Fruit fly (Drosophila melanogaster): ENCODE results near the gene Sgt.

Sgt gene

DNA sequence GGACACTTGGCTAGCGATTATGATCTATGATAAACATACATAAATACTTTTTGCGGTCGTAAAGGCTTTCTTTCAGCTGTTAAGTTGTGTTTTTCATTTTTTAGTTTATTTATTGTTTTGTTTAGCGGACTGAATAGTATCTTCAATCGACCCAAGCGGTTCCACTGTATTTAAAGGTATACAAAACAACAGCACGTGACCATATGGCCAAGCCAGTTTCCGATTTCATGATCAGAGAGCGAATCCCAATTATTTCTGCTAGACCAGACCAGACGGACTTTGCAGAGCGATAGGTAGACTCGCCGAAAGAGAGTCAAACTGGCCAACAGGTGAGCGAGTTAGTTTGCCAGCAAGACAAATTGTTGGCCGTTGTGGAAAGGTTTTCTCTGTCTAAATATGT lies at the start of gene Sgt:
Sgt (plus strand) TSS at position 80 of the 400 bp plus-strand sequence.
- TF ChIP-seq CG17801 (GFP tag; optimal IDR thresholded peaks at IDR 0.05; ENCODE audit: partially characterized antibody): no peak

DNA sequence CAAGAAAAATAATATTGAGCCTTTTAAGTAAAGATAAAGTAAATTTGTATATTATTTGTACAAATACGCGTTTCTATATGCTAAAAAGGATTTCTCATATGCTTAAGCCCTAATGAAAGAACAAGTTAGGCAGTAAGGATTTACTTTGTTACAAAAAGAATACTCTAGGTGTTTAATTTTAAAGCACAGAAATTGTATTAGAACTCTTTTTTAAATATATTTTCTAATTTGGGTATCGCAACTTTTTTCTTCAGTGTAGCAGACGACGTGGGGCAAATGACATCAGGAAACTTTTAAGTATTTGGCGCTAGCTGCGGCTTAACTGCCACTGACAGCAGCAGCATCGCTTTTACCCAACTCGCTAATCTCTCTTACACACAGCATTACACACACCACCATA lies 49.3 kb upstream of the Sgt start:
- TF ChIP-seq CG17801 (GFP tag; optimal IDR thresholded peaks at IDR 0.05; ENCODE audit: partially characterized antibody): no peak

dm6 chr2L:17425005-17425404 lies 46.4 kb upstream of the Sgt start:
- TF ChIP-seq CG17801 (GFP tag; optimal IDR thresholded peaks at IDR 0.05; ENCODE audit: partially characterized antibody): no peak

DNA sequence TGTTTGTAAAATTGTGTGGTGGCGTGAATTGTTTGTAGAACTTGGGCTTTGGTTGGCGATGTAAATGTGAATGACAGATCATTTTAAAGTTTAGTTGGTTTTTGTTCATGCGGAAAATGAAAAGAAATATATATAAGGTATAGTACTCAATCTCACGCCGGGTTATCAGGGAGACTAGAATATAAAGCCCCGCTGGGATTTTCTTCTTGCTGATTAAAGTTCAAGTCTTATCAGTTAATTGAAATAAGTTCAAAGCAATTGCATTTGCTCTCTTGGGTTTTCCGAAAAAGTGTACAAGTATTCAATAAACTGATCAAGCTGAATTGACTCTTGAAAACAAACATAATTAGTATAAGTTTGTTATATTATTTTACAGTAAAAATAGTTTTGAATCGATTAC lies 46.0 kb upstream of the Sgt start:
- TF ChIP-seq CG17801 (GFP tag; optimal IDR thresholded peaks at IDR 0.05; ENCODE audit: partially characterized antibody): no peak

DNA sequence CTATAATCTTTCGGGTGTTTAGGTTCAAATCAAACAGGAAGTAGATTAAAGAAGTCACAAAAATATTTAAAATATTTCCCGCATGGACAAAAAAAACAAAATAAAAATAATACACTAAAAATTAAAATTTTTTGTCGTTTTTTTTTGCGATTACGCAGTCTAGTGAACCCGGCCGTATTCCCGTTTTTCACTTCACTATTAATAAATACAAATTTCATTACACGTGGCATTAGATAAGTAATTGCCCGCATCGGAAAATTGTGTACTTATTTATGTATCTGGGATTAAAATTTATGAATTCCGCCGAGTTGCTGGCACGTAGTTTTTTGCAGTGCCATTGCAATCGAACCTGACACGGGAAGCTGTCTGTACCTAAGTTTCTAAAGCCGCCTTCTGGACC lies 44.2 kb upstream of the Sgt start:
- no peak for TF ChIP-seq CG17801 (GFP tag; optimal IDR thresholded peaks at IDR 0.05; ENCODE audit: partially characterized antibody)

dm6 chr2L:17427929-17428456 lies 43.4 kb upstream of the Sgt start:
- peak; percentile 48 for TF ChIP-seq CG17801 (GFP tag; optimal IDR thresholded peaks at IDR 0.05; ENCODE audit: partially characterized antibody)

dm6 chr2L:17429788-17430587 lies 41.4 kb upstream of the Sgt start:
- TF ChIP-seq CG17801 (GFP tag; optimal IDR thresholded peaks at IDR 0.05; ENCODE audit: partially characterized antibody): peak; percentile 21

dm6 chr2L:17430602-17431358 lies 40.6 kb upstream of the Sgt start:
- no peak for TF ChIP-seq CG17801 (GFP tag; optimal IDR thresholded peaks at IDR 0.05; ENCODE audit: partially characterized antibody)

DNA sequence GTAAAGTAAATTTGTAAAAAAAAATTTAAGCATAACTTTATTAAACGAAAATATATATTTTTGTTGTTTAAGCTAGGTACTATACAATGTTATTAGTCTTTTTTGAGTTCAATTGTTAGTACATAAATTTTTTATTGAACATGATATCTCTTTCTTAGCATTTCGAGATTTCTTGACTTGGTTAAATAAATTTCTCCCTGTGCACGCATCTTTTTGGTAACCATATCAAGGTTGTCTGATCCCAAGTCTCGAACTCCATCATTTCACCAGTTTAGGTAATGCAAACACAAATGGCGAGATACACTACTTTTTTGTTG lies 40.1 kb upstream of the Sgt start:
- TF ChIP-seq CG17801 (GFP tag; optimal IDR thresholded peaks at IDR 0.05; ENCODE audit: partially characterized antibody): no peak

DNA sequence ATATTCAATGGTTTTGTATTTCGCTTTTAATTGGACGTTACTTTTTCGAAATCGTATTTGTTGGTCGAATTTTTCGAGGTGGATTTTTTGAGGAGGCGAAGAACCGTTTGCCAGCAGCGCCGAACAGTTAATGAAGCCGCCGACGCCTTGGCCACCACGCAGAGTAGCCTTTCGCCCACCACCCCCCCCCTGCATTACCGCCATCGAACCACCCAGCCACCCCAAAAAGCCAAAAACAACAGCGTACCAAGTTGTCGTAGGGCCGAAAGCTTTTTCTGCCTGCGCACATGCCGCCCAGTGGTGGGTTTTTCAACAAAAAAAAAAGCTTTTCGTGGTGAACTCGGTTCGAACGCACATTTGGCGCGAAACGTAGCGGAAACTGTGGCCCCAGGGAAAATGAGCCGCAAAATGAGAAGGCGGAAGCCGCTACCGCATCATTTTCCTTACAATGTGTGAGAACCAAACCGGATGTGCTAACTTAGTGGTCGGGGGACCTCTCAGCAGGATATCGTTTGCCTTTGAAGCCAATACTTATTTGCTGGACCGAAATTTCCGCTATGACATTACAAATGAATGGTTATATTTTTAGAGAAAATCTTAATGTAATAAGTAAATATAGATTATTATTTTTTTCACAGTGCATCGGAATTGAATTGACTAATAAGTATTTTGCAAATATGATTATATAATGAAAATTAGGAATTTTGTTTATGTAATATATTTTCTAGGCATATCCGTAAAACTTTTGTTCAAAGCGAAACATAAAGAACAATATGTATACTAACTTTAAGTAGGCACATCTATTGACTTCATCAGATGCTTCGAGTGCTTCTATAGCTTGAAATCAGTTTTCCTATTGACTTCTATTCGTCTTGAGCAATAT lies 38.1 kb upstream of the Sgt start, which contains the start of the genes Dif and CG5043:
Dif (minus strand) TSS at position 132 of the 883 bp plus-strand sequence.
CG5043 (plus strand) TSS at position 833 of the 883 bp plus-strand sequence.
- TF ChIP-seq CG17801 (GFP tag; optimal IDR thresholded peaks at IDR 0.05; ENCODE audit: partially characterized antibody): no peak

dm6 chr2L:17436500-17436899 lies 34.9 kb upstream of the Sgt start, which contains the start of gene CG33928:
TSS of gene CG33928 (minus strand) at chr2L:17436600.
- TF ChIP-seq CG17801 (GFP tag; optimal IDR thresholded peaks at IDR 0.05; ENCODE audit: partially characterized antibody): no peak

DNA sequence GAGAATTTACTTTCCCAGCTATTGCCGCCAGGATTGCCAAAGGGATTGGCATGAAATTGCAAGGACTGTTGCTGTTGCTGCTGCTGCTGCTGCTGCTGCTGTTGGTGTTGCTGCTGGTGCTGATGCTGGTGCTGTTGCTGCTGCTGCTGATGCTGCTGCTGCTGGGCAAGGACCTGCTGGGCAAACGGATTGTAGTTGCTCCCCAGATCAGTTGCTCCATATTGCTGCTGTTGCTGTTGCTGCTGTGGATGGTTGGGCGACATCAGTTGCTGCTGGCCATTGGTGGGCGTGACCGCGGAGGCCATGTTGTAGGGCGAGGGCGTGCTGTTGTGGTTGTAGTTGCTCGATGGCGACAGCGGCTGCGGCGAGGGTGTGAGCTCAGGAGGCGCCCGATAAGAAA lies 33.8 kb upstream of the Sgt start:
- TF ChIP-seq CG17801 (GFP tag; optimal IDR thresholded peaks at IDR 0.05; ENCODE audit: partially characterized antibody): no peak

- TF ChIP-seq CG17801 (GFP tag; optimal IDR thresholded peaks at IDR 0.05; ENCODE audit: partially characterized antibody): no peak
Measured at dm6 chr2L:17447071-17447470, 24.3 kb upstream of the Sgt start.

dm6 chr2L:17448435-17448834 lies 23.0 kb upstream of the Sgt start:
- no peak for TF ChIP-seq CG17801 (GFP tag; optimal IDR thresholded peaks at IDR 0.05; ENCODE audit: partially characterized antibody)

Data from ovary, adult (tissue).